Worm (Caenorhabditis elegans) whole organism, mixed stage, embryonic: ENCODE data around the gene C35B1.8.

Experiments
- ceh-39 ChIP-seq: fragments of 150-350 bp; optimal IDR thresholded peaks from 2 replicates; lab custom pipeline; 2014; ENCODE audit warnings: missing biosample characterization, missing genetic modification characterization
- elt-1 ChIP-seq: sonication (generic microtip); optimal IDR thresholded peaks from 2 replicates; lab custom pipeline; 2017; ENCODE audit warnings: missing genetic modification characterization, mild to moderate bottlenecking, missing compliant biosample characterization, antibody characterized with exemption, moderate library complexity, borderline replicate concordance; ENCODE audit not compliant: insufficient read depth
- lin-13 ChIP-seq: fragments of 150-350 bp; optimal IDR thresholded peaks from 2 replicates; lab custom pipeline; 2014; ENCODE audit warnings: missing biosample characterization, missing genetic modification characterization
- nhr-28 ChIP-seq: fragments of 150-350 bp; optimal IDR thresholded peaks from 2 replicates; lab custom pipeline; 2014; ENCODE audit warnings: missing biosample characterization, missing genetic modification characterization
- pha-4 ChIP-seq: fragments of 150-350 bp; optimal IDR thresholded peaks from 2 replicates; lab custom pipeline; 2018; ENCODE audit warnings: missing biosample characterization, missing genetic modification reagents, missing genetic modification characterization
- snpc-4 ChIP-seq: fragments of 150-350 bp; optimal IDR thresholded peaks from 2 replicates; lab custom pipeline; 2014; ENCODE audit warnings: missing biosample characterization, missing genetic modification characterization

ce11 chrIV:4063573-4063972 lies 15.2 kb downstream of the C35B1.8 start, which contains the start of gene ilys-6:
- TF ChIP-seq snpc-4 (tag; lab: Kevin White, UChicago) (no peak), ceh-39 (tag; lab: Kevin White, UChicago) (no peak), pha-4 (no peak), lin-13 (tag; lab: Kevin White, UChicago) (no peak), nhr-28 (tag; lab: Kevin White, UChicago) (no peak), elt-1 (tag; lab: Kevin White, UChicago) (no peak)
